Fruit fly (Drosophila melanogaster): ENCODE measurements around the gene Mrp4.
A peak's percentile ranks its signal among the peaks of the same experiment; 100 is the strongest.

Mrp4 gene

dm6 chr3R:11589764-11590358 lies 20.8 kb downstream of the Mrp4 start, which contains the start of gene CG6791 (continued):
- TF ChIP-seq Med (GFP tag) (peak; percentile 24), CG18262 (tag; optimal IDR thresholded peaks at IDR 0.05) (no peak), Dll (GFP tag; IDR thresholded peaks at IDR 0.05; ENCODE audit: partially characterized antibody) (peak; percentile 88), Ets97D (GFP tag; optimal IDR thresholded peaks at IDR 0.05) (peak; percentile 22), BtbVII (GFP tag; optimal IDR thresholded peaks at IDR 0.05) (no peak), lab (GFP tag; optimal IDR thresholded peaks at IDR 0.05) (no peak), D (optimal IDR thresholded peaks at IDR 0.05) (peak; percentile 56), D (GFP tag; optimal IDR thresholded peaks at IDR 0.05) (no peak), cg (GFP tag; optimal IDR thresholded peaks at IDR 0.05) (peak; percentile 50), pzg (GFP tag; optimal IDR thresholded peaks at IDR 0.05) (peak; percentile 90), CG2199 (GFP tag; IDR thresholded peaks at IDR 0.05) (no peak), gfzf (GFP tag; optimal IDR thresholded peaks at IDR 0.05) (peak; percentile 22), HLH4C (GFP tag; IDR thresholded peaks at IDR 0.05; ENCODE audit: partially characterized antibody) (peak; percentile 75), Optix (GFP tag; IDR thresholded peaks at IDR 0.05) (no peak), HmgZ (tag; optimal IDR thresholded peaks at IDR 0.05) (peak; percentile 31), Lhr (GFP tag; optimal IDR thresholded peaks at IDR 0.05) (peak; percentile 42), CTCF (GFP tag; optimal IDR thresholded peaks at IDR 0.05) (no peak), CG4424 (GFP tag; optimal IDR thresholded peaks at IDR 0.05) (no peak), gcm (GFP tag; optimal IDR thresholded peaks at IDR 0.05) (no peak), nmo (GFP tag; optimal IDR thresholded peaks at IDR 0.05) (peak; percentile 16), CG13287 (GFP tag; IDR thresholded peaks at IDR 0.05; ENCODE audit: partially characterized antibody) (peak; percentile 96), CG1792 (GFP tag; optimal IDR thresholded peaks at IDR 0.05) (no peak), bbx (GFP tag; IDR thresholded peaks at IDR 0.05; ENCODE audit: partially characterized antibody) (peak; percentile 93), CG7963 (GFP tag; IDR thresholded peaks at IDR 0.05; ENCODE audit: partially characterized antibody) (peak; percentile 73), Dref (GFP tag; IDR thresholded peaks at IDR 0.05) (peak; percentile 96), CG3847 (GFP tag; IDR thresholded peaks at IDR 0.05) (peak; percentile 58), dysf (GFP tag; IDR thresholded peaks at IDR 0.05) (no peak), CG18476 (GFP tag; optimal IDR thresholded peaks at IDR 0.05) (no peak), CG7357 (GFP tag; IDR thresholded peaks at IDR 0.05) (no peak), chinmo (GFP tag; IDR thresholded peaks at IDR 0.05; ENCODE audit: partially characterized antibody) (peak; percentile 84; the same call in 3 of the 4 replicates), CHES-1-like (GFP tag; optimal IDR thresholded peaks at IDR 0.05) (peak; percentile 4), CG4617 (GFP tag; optimal IDR thresholded peaks at IDR 0.05; ENCODE audit: borderline replicate concordance) (peak; percentile 72), amos (GFP tag; IDR thresholded peaks at IDR 0.05; ENCODE audit: partially characterized antibody) (peak; percentile 90), tna (GFP tag; IDR thresholded peaks at IDR 0.05; ENCODE audit: partially characterized antibody) (peak; percentile 78), Side (GFP tag; optimal IDR thresholded peaks at IDR 0.05) (no peak)

dm6 chr3R:11595523-11595922 lies 26.5 kb downstream of the Mrp4 start:
- peak; percentile 55; the same call in 1 of the 2 replicates for TF ChIP-seq Drgx (GFP tag; IDR thresholded peaks at IDR 0.05)
- TF ChIP-seq CG16863 (GFP tag; optimal IDR thresholded peaks at IDR 0.05) = no peak
- no peak for TF ChIP-seq kah (GFP tag; optimal IDR thresholded peaks at IDR 0.05)
- TF ChIP-seq bsh (GFP tag; optimal IDR thresholded peaks at IDR 0.05) = peak in 1 of 2 experiments; percentile 23
- TF ChIP-seq Hmx (GFP tag; optimal IDR thresholded peaks at IDR 0.05) = no peak
- peak; percentile 57 for TF ChIP-seq Med (GFP tag)
- TF ChIP-seq Lhr (GFP tag; optimal IDR thresholded peaks at IDR 0.05) = no peak
- peak; percentile 62; the same call in 1 of the 3 replicates for TF ChIP-seq ci (GFP tag; IDR thresholded peaks at IDR 0.05)
- no peak for TF ChIP-seq NC2β (GFP tag; optimal IDR thresholded peaks at IDR 0.05)
- TF ChIP-seq Poxn (GFP tag; IDR thresholded peaks at IDR 0.05) = no peak
- TF ChIP-seq lmd (GFP tag; IDR thresholded peaks at IDR 0.05) = peak; percentile 8; the same call in 1 of the 2 replicates
- no peak for TF ChIP-seq tll (GFP tag; optimal IDR thresholded peaks at IDR 0.05)
- TF ChIP-seq kni (GFP tag; optimal IDR thresholded peaks at IDR 0.05) = peak; percentile 11
- TF ChIP-seq sd (tag; optimal IDR thresholded peaks at IDR 0.05) = no peak
- TF ChIP-seq CG13424 (tag; optimal IDR thresholded peaks at IDR 0.05) = peak; percentile 17
- no peak for TF ChIP-seq H15 (GFP tag; IDR thresholded peaks at IDR 0.05)
- peak; percentile 52 for TF ChIP-seq row (GFP tag; IDR thresholded peaks at IDR 0.05)
- TF ChIP-seq CG5180 (GFP tag; optimal IDR thresholded peaks at IDR 0.05) = no peak
